Fruit fly (Drosophila melanogaster): ENCODE data around the gene twin.

Gene twin

DNA sequence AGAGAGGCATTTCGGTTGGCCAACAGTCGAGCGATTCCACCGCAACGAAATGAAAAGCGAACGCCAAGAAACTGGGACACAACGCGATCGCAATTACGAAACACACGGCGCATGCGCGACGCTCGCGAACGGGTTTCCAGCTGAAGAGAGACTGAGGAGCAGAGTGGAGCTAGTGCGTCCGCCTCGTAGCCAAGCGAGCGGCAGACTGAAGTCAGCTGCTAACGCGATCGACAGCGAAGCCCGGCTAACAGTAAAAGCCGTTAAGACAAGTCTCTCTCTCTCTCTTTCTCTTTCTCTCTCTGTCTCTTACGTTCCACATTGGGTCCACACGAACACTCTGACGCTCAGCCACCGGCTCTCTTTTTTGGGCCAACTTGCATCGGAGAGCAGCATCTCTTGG lies 3.2 kb downstream of the twin start, which contains the start of gene CG17786 (continued):
- TF ChIP-seq oc (tag; optimal IDR thresholded peaks at IDR 0.05) (peak; percentile 42), otp (GFP tag; IDR thresholded peaks at IDR 0.05) (peak; percentile 36; the same call in 1 of the 3 replicates), CG13123 (GFP tag; optimal IDR thresholded peaks at IDR 0.05) (no peak), CG6765 (GFP tag; optimal IDR thresholded peaks at IDR 0.05) (peak; percentile 14), CG9876 (GFP tag; optimal IDR thresholded peaks at IDR 0.05) (no peak), Jarid2 (GFP tag; optimal IDR thresholded peaks at IDR 0.05) (peak; percentile 82), CG31388 (GFP tag; optimal IDR thresholded peaks at IDR 0.05) (no peak), HLH4C (GFP tag; IDR thresholded peaks at IDR 0.05; ENCODE audit: partially characterized antibody) (no peak), CG8359 (GFP tag; optimal IDR thresholded peaks at IDR 0.05; ENCODE audit: borderline replicate concordance) (no peak), Oaz (GFP tag; IDR thresholded peaks at IDR 0.05) (no peak), CG12769 (tag; optimal IDR thresholded peaks at IDR 0.05) (peak; percentile 56), eve (GFP tag; optimal IDR thresholded peaks at IDR 0.05) (no peak), fd102C (GFP tag; optimal IDR thresholded peaks at IDR 0.05) (no peak), CG4617 (GFP tag; optimal IDR thresholded peaks at IDR 0.05; ENCODE audit: borderline replicate concordance) (no peak), CG10274 (GFP tag; optimal IDR thresholded peaks at IDR 0.05) (no peak), CG7271 (tag; optimal IDR thresholded peaks at IDR 0.05) (no peak), Sry-β (GFP tag; optimal IDR thresholded peaks at IDR 0.05) (no peak), Atf6 (GFP tag; IDR thresholded peaks at IDR 0.05) (no peak), pros (GFP tag; optimal IDR thresholded peaks at IDR 0.05) (peak; percentile 25), CG12219 (GFP tag; optimal IDR thresholded peaks at IDR 0.05) (no peak), kni (GFP tag; optimal IDR thresholded peaks at IDR 0.05) (peak; percentile 73), vvl (GFP tag; IDR thresholded peaks at IDR 0.05) (peak; percentile 62; the same call in 1 of the 2 replicates), CG5953 (GFP tag; IDR thresholded peaks at IDR 0.05) (0 out of 2 replicates have a peak, but pooled peaks have one; percentile 9), sqz (GFP tag; optimal IDR thresholded peaks at IDR 0.05) (no peak), grn (GFP tag; optimal IDR thresholded peaks at IDR 0.05) (no peak), CG4328 (GFP tag; optimal IDR thresholded peaks at IDR 0.05) (no peak), stc (GFP tag; IDR thresholded peaks at IDR 0.05) (no peak), Ets97D (GFP tag; optimal IDR thresholded peaks at IDR 0.05) (no peak), CG10543 (GFP tag; optimal IDR thresholded peaks at IDR 0.05) (peak; percentile 35), CG7786 (GFP tag; optimal IDR thresholded peaks at IDR 0.05) (no peak), bsh (GFP tag; optimal IDR thresholded peaks at IDR 0.05) (peak in 1 of 2 experiments; percentile 20), CG31365 (tag; optimal IDR thresholded peaks at IDR 0.05) (no peak), abd-A (tag; optimal IDR thresholded peaks at IDR 0.05) (peak; percentile 25), phol (tag; optimal IDR thresholded peaks at IDR 0.05) (no peak), lov (optimal IDR thresholded peaks at IDR 0.05) (no peak), lov (GFP tag; IDR thresholded peaks at IDR 0.05) (no peak), Fer1 (GFP tag; optimal IDR thresholded peaks at IDR 0.05) (peak; percentile 28), sim (GFP tag; IDR thresholded peaks at IDR 0.05) (no peak), cas (GFP tag; IDR thresholded peaks at IDR 0.05) (no peak), MTF-1 (GFP tag; optimal IDR thresholded peaks at IDR 0.05; ENCODE audit: borderline replicate concordance) (no peak), nerfin-1 (tag; optimal IDR thresholded peaks at IDR 0.05) (no peak), Blimp-1 (GFP tag; optimal IDR thresholded peaks at IDR 0.05) (peak; percentile 85), ind (GFP tag; optimal IDR thresholded peaks at IDR 0.05) (no peak), pan (optimal IDR thresholded peaks at IDR 0.05) (no peak), pan (GFP tag; optimal IDR thresholded peaks at IDR 0.05 in 1 of 2, IDR thresholded peaks at IDR 0.05 in 1 of 2) (no peak), CG13775 (GFP tag; optimal IDR thresholded peaks at IDR 0.05) (no peak), schlank (tag; optimal IDR thresholded peaks at IDR 0.05) (no peak), Lim3 (GFP tag; IDR thresholded peaks at IDR 0.05) (no peak), bigmax (GFP tag; optimal IDR thresholded peaks at IDR 0.05) (no peak)
